Worm (Caenorhabditis elegans): ENCODE results near the gene che-10.

The che-10 gene

ce11 chrII:4602533-4602932, 35.6 kb downstream of the che-10 start, which contains the start of gene coa-3:
Gene coa-3, minus strand, starts transcription at chrII:4602633.
- TF ChIP-seq lin-13 (tag; optimal IDR thresholded peaks at IDR 0.05), result no peak
- TF ChIP-seq sem-2 (GFP tag; optimal IDR thresholded peaks at IDR 0.05), result no peak
- TF ChIP-seq drap-1 (GFP tag; optimal IDR thresholded peaks at IDR 0.05), result no peak
- no peak for TF ChIP-seq pha-4 (tag; optimal IDR thresholded peaks at IDR 0.05)

DNA sequence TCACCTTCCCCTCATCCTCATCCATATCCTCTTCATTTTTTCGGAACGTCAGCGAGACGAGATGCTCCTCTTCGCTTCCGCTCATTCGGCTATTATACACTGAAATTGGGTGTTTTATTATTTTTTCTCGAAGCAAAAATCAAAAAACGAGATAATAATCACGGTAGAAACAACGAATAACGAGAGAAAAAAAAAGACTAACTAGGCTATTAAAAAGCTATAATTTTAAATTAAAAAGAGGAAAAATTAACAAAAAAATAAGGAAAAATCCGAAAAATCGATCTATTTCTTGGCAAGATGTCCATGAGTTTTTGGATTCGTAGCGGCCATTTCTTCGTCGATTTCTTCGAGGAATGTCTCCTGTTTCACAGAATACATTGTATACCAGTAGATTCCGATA, 36.9 kb downstream of the che-10 start, which contains the start of gene ipla-1:
Gene ipla-1 (minus strand): TSS at position 101 of the 400 bp plus-strand sequence.
- TF ChIP-seq ceh-39 (tag; optimal IDR thresholded peaks at IDR 0.05), result no peak
- TF ChIP-seq unc-62 (GFP tag; optimal IDR thresholded peaks at IDR 0.05), result no peak
- no peak for TF ChIP-seq cnd-1 (tag; optimal IDR thresholded peaks at IDR 0.05)
- TF ChIP-seq ceh-43 (GFP tag; optimal IDR thresholded peaks at IDR 0.05), result no peak
- no peak for TF ChIP-seq mls-2 (tag; optimal IDR thresholded peaks at IDR 0.05)
- no peak for TF ChIP-seq elt-3 (tag; optimal IDR thresholded peaks at IDR 0.05)
- no peak for TF ChIP-seq zip-8 (tag; optimal IDR thresholded peaks at IDR 0.05)
- no peak for TF ChIP-seq M03D4.4 (tag; optimal IDR thresholded peaks at IDR 0.05)
- no peak for TF ChIP-seq mep-1 (tag; optimal IDR thresholded peaks at IDR 0.05)
- TF ChIP-seq elt-1 (tag; optimal IDR thresholded peaks at IDR 0.05; ENCODE audit: borderline replicate concordance, insufficient read depth), result no peak
- TF ChIP-seq unc-39 (tag; optimal IDR thresholded peaks at IDR 0.05), result no peak
- no peak for TF ChIP-seq bed-3 (GFP tag; optimal IDR thresholded peaks at IDR 0.05)
- TF ChIP-seq nhr-237 (tag; optimal IDR thresholded peaks at IDR 0.05), result no peak

ce11 chrII:4600818-4601217, 37.3 kb downstream of the che-10 start:
- no peak for TF ChIP-seq ceh-43 (GFP tag; optimal IDR thresholded peaks at IDR 0.05)
- TF ChIP-seq hlh-1 (tag; optimal IDR thresholded peaks at IDR 0.05), result no peak
- no peak for TF ChIP-seq M03D4.4 (tag; optimal IDR thresholded peaks at IDR 0.05)
- TF ChIP-seq unc-39 (tag; optimal IDR thresholded peaks at IDR 0.05), result no peak
- no peak for TF ChIP-seq ceh-39 (tag; optimal IDR thresholded peaks at IDR 0.05)
- TF ChIP-seq flh-1 (GFP tag; optimal IDR thresholded peaks at IDR 0.05), result no peak
- TF ChIP-seq snpc-4 (tag; optimal IDR thresholded peaks at IDR 0.05), result no peak
- TF ChIP-seq elt-1 (tag; optimal IDR thresholded peaks at IDR 0.05; ENCODE audit: borderline replicate concordance, insufficient read depth), result no peak
- TF ChIP-seq mep-1 (tag; optimal IDR thresholded peaks at IDR 0.05), result no peak
- no peak for TF ChIP-seq ham-2 (GFP tag; optimal IDR thresholded peaks at IDR 0.05)
- no peak for TF ChIP-seq ces-1 (GFP tag; optimal IDR thresholded peaks at IDR 0.05)
- TF ChIP-seq lin-32 (GFP tag; optimal IDR thresholded peaks at IDR 0.05), result no peak
- no peak for TF ChIP-seq ceh-83 (GFP tag; optimal IDR thresholded peaks at IDR 0.05)
- TF ChIP-seq ztf-11 (tag; optimal IDR thresholded peaks at IDR 0.05), result no peak
- TF ChIP-seq nhr-2 (tag; optimal IDR thresholded peaks at IDR 0.05), result no peak
- TF ChIP-seq nhr-76 (tag; optimal IDR thresholded peaks at IDR 0.05), result no peak
- no peak for TF ChIP-seq mls-2 (tag; optimal IDR thresholded peaks at IDR 0.05)
- TF ChIP-seq pha-4 (tag; optimal IDR thresholded peaks at IDR 0.05), result no peak
- no peak for TF ChIP-seq sptf-1 (tag; optimal IDR thresholded peaks at IDR 0.05)

- TF ChIP-seq unc-120 (tag; optimal IDR thresholded peaks at IDR 0.05; ENCODE audit: poor library complexity, severe bottlenecking) (no peak), lsy-2 (tag; optimal IDR thresholded peaks at IDR 0.05) (no peak), ceh-43 (GFP tag; optimal IDR thresholded peaks at IDR 0.05) (no peak), elt-3 (tag; optimal IDR thresholded peaks at IDR 0.05) (no peak), sptf-1 (tag; optimal IDR thresholded peaks at IDR 0.05) (no peak), bed-3 (GFP tag; optimal IDR thresholded peaks at IDR 0.05) (no peak), blmp-1 (tag; optimal IDR thresholded peaks at IDR 0.05) (no peak), snpc-4 (tag; optimal IDR thresholded peaks at IDR 0.05) (no peak), lin-32 (GFP tag; optimal IDR thresholded peaks at IDR 0.05) (no peak), ztf-11 (tag; optimal IDR thresholded peaks at IDR 0.05) (no peak), elt-1 (tag; optimal IDR thresholded peaks at IDR 0.05; ENCODE audit: borderline replicate concordance, insufficient read depth) (no peak), unc-62 (GFP tag; optimal IDR thresholded peaks at IDR 0.05) (no peak), tbx-8 (GFP tag; optimal IDR thresholded peaks at IDR 0.05) (no peak), ceh-83 (GFP tag; optimal IDR thresholded peaks at IDR 0.05) (no peak), ces-1 (GFP tag; optimal IDR thresholded peaks at IDR 0.05) (no peak), mab-5 (tag; optimal IDR thresholded peaks at IDR 0.05) (no peak), drap-1 (GFP tag; optimal IDR thresholded peaks at IDR 0.05) (no peak), nhr-12 (tag; optimal IDR thresholded peaks at IDR 0.05) (no peak)
Observed at ce11 chrII:4600276-4600675, 37.9 kb downstream of the che-10 start.
